Fruit fly (Drosophila melanogaster) whole organism, wandering third instar larva: ENCODE results near the gene FucTC.

Experiments used
- Abd-B ChIP-seq: fragments of >200 bp; optimal IDR thresholded peaks from 2 replicates; lab custom pipeline; 2017; ENCODE audit warnings: missing biosample characterization, missing genetic modification characterization
- CG32264 ChIP-seq: fragments of 200-800 bp; sonication (Bioruptor generic); optimal IDR thresholded peaks from 2 replicates; lab custom pipeline; 2016; ENCODE audit warnings: missing biosample characterization, missing genetic modification characterization
- CG9705 ChIP-seq: fragments of 200-800 bp; sonication (Bioruptor generic); optimal IDR thresholded peaks from 2 replicates; lab custom pipeline; 2018; ENCODE audit warnings: missing biosample characterization, mild to moderate bottlenecking, missing genetic modification characterization
- CrebA ChIP-seq: fragments of 200-800 bp; sonication (Bioruptor generic); optimal IDR thresholded peaks from 2 replicates; lab custom pipeline; 2016; ENCODE audit warnings: missing biosample characterization, mild to moderate bottlenecking, missing genetic modification characterization, borderline replicate concordance
- Dfd ChIP-seq: fragments of >200 bp; optimal IDR thresholded peaks from 2 replicates; lab custom pipeline; 2017; ENCODE audit warnings: missing biosample characterization, missing genetic modification characterization
- Dif ChIP-seq: fragments of 200-275, 200-300 bp; sonication (Bioruptor generic); optimal IDR thresholded peaks from 2 replicates; lab custom pipeline; 2018; ENCODE audit warnings: missing biosample characterization, missing genetic modification characterization; ENCODE audit not compliant: partially characterized antibody
- GATAd ChIP-seq: sonication (Bioruptor generic); optimal IDR thresholded peaks from 2 replicates; lab custom pipeline; 2016; ENCODE audit warnings: missing biosample characterization, missing genetic modification characterization
- HLH106 ChIP-seq: fragments of 200-800 bp; optimal IDR thresholded peaks from 3 replicates; lab custom pipeline; 2019; ENCODE audit warnings: missing biosample characterization, mild to moderate bottlenecking, missing genetic modification characterization, moderate library complexity
- Hnf4 ChIP-seq: fragments of 200-800 bp; sonication (Bioruptor generic); optimal IDR thresholded peaks from 2 replicates; lab custom pipeline; 2016; ENCODE audit warnings: missing biosample characterization, mild to moderate bottlenecking, missing genetic modification characterization
- Hr78 ChIP-seq: fragments of >200 bp; optimal IDR thresholded peaks from 2 replicates; lab custom pipeline; 2017; ENCODE audit warnings: missing biosample characterization, missing genetic modification characterization
- Hr83 ChIP-seq: fragments of 200-300 bp; sonication (Bioruptor generic); optimal IDR thresholded peaks from 2 replicates; lab custom pipeline; 2016; ENCODE audit warnings: missing biosample characterization, mild to moderate bottlenecking, missing genetic modification characterization, moderate library complexity; ENCODE audit not compliant: poor library complexity, severe bottlenecking
- Jra ChIP-seq: sonication (Bioruptor generic); optimal IDR thresholded peaks from 2 replicates; lab custom pipeline; 2016; ENCODE audit warnings: missing biosample characterization, missing genetic modification characterization
- Mio ChIP-seq: sonication (Bioruptor generic); optimal IDR thresholded peaks from 2 replicates; lab custom pipeline; 2016; ENCODE audit warnings: missing biosample characterization, missing genetic modification characterization
- Myc ChIP-seq: fragments of >200 bp; optimal IDR thresholded peaks from 2 replicates; lab custom pipeline; 2017
- N ChIP-seq: fragments of >200 bp; optimal IDR thresholded peaks from 2 replicates; lab custom pipeline; 2018; ENCODE audit warnings: missing biosample characterization, missing external identifiers, missing genetic modification characterization
- OdsH ChIP-seq: fragments of 200-800 bp; sonication (Bioruptor generic); optimal IDR thresholded peaks from 2 replicates; lab custom pipeline; 2016; ENCODE audit warnings: missing biosample characterization, mild to moderate bottlenecking, missing genetic modification characterization
- Rel ChIP-seq, 2 experiments: fragments of 200-800 bp; sonication (Bioruptor generic) in 1 of 2; optimal IDR thresholded peaks; 2 replicates in 1 of 2; 3 replicates in 1 of 2; lab custom pipeline; 2016 to 2019; ENCODE audit warnings: mild to moderate bottlenecking in 2 of 2, missing biosample characterization in 2 of 2, missing genetic modification characterization in 2 of 2, moderate library complexity in 1 of 2
- Sp1 ChIP-seq: fragments of 200-800 bp; sonication (Bioruptor generic); optimal IDR thresholded peaks from 3 replicates; lab custom pipeline; 2019; ENCODE audit warnings: missing biosample characterization, mild to moderate bottlenecking, missing genetic modification characterization, moderate library complexity
- Vsx2 ChIP-seq: fragments of 200-300, 225-300 bp; sonication (Bioruptor generic); optimal IDR thresholded peaks from 2 replicates; lab custom pipeline; 2018; ENCODE audit warnings: missing biosample characterization, missing genetic modification characterization; ENCODE audit not compliant: partially characterized antibody
- br ChIP-seq: fragments of 200-800 bp; sonication (Bioruptor generic); optimal IDR thresholded peaks from 2 replicates; lab custom pipeline; 2016; ENCODE audit warnings: missing biosample characterization, missing genetic modification characterization
- brk ChIP-seq: fragments of 200-800 bp; sonication (Bioruptor generic); optimal IDR thresholded peaks from 2 replicates; lab custom pipeline; 2016; ENCODE audit warnings: missing biosample characterization, mild to moderate bottlenecking, missing genetic modification characterization
- dl ChIP-seq, 2 experiments: fragments of 175-275, 200-275 bp in 1 of 2; fragments of 200-275 bp in 1 of 2; sonication (Bioruptor generic); optimal IDR thresholded peaks; lab custom pipeline; 2018; ENCODE audit warnings: mild to moderate bottlenecking in 2 of 2, missing biosample characterization in 2 of 2, missing genetic modification characterization in 2 of 2, moderate library complexity in 2 of 2; ENCODE audit not compliant: partially characterized antibody in 2 of 2, insufficient read depth in 1 of 2
- dmrt93B ChIP-seq: fragments of 200-800 bp; sonication (Bioruptor generic); optimal IDR thresholded peaks from 2 replicates; lab custom pipeline; 2018; ENCODE audit warnings: missing biosample characterization, mild to moderate bottlenecking, missing genetic modification characterization
- dsf ChIP-seq: sonication (Bioruptor generic); optimal IDR thresholded peaks from 2 replicates; lab custom pipeline; 2016; ENCODE audit warnings: missing biosample characterization, missing genetic modification characterization, borderline replicate concordance
- ey ChIP-seq: fragments of 200-800 bp; sonication (Bioruptor generic); optimal IDR thresholded peaks from 2 replicates; lab custom pipeline; 2016; ENCODE audit warnings: missing biosample characterization, missing genetic modification characterization
- foxo ChIP-seq, 2 experiments: fragments of 200-800 bp; sonication (Bioruptor generic); optimal IDR thresholded peaks; 2 replicates in 1 of 2; 3 replicates in 1 of 2; lab custom pipeline; 2016 to 2017; ENCODE audit warnings: missing biosample characterization in 2 of 2, missing genetic modification characterization in 2 of 2
- fru ChIP-seq: fragments of 200-800 bp; sonication (Bioruptor generic); optimal IDR thresholded peaks from 3 replicates; lab custom pipeline; 2016; ENCODE audit warnings: missing biosample characterization, mild to moderate bottlenecking, missing genetic modification characterization
- h ChIP-seq: fragments of 200-800 bp; sonication (Bioruptor generic); optimal IDR thresholded peaks from 3 replicates; lab custom pipeline; 2016; ENCODE audit warnings: missing biosample characterization, mild to moderate bottlenecking, missing genetic modification characterization
- jim ChIP-seq: fragments of 175-275, 200-325 bp; sonication (Bioruptor generic); optimal IDR thresholded peaks from 2 replicates; lab custom pipeline; 2016; ENCODE audit warnings: missing biosample characterization, mild to moderate bottlenecking, missing genetic modification characterization
- lola ChIP-seq: fragments of >200 bp; optimal IDR thresholded peaks from 2 replicates; lab custom pipeline; 2017; ENCODE audit warnings: missing biosample characterization, missing genetic modification characterization
- pan ChIP-seq: fragments of >200 bp; optimal IDR thresholded peaks from 2 replicates; lab custom pipeline; 2017
- psq ChIP-seq: fragments of 200-800 bp; sonication (Bioruptor generic); optimal IDR thresholded peaks from 3 replicates; lab custom pipeline; 2017; ENCODE audit warnings: missing biosample characterization, mild to moderate bottlenecking, missing genetic modification characterization, moderate library complexity
- rgr ChIP-seq: fragments of 200-800 bp; sonication (Bioruptor generic); optimal IDR thresholded peaks from 3 replicates; lab custom pipeline; 2016; ENCODE audit warnings: missing biosample characterization, mild to moderate bottlenecking, missing genetic modification characterization
- sage ChIP-seq: fragments of 200-800 bp; sonication (Bioruptor generic); optimal IDR thresholded peaks from 2 replicates; lab custom pipeline; 2016; ENCODE audit warnings: missing biosample characterization, mild to moderate bottlenecking, missing genetic modification characterization
- sv ChIP-seq: fragments of 200-800 bp; sonication (Bioruptor generic); optimal IDR thresholded peaks from 3 replicates; lab custom pipeline; 2016; ENCODE audit warnings: missing biosample characterization, missing genetic modification characterization
- tai ChIP-seq: sonication (Bioruptor generic); optimal IDR thresholded peaks from 2 replicates; lab custom pipeline; 2016; ENCODE audit warnings: missing biosample characterization, missing genetic modification characterization
- usp ChIP-seq: fragments of >200 bp; optimal IDR thresholded peaks from 2 replicates; lab custom pipeline; 2017; ENCODE audit warnings: missing biosample characterization, missing genetic modification characterization
- woc ChIP-seq: sonication (Bioruptor generic); optimal IDR thresholded peaks from 2 replicates; lab custom pipeline; 2016; ENCODE audit warnings: missing biosample characterization, mild to moderate bottlenecking, missing genetic modification characterization

The FucTC gene

DNA sequence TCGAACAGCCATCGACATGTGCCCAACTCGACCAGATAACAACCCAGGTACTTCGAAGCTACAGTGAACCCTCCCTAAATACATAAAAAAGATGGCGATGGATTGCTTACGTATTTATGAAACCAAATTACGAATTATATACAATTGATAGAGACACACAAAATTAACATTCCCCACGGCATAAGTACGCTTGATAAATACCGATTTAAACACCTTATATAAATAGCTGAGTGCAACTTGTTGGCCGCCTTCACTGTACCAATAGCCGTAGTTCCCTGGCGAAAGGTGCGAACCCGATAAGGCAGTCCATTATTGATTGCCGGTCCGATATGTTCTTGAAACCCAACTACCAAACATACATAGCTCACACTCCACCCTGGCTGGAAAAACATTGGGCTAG, 452 bp downstream of the FucTC start:
- TF ChIP-seq dsf (no peak), CrebA (GFP tag; lab: Kevin White, UChicago) (no peak), fru (GFP tag; lab: Kevin White, UChicago) (peak; percentile 31), h (GFP tag; lab: Kevin White, UChicago) (peak; percentile 51), foxo (GFP tag; optimal IDR thresholded peaks at IDR 0.05; lab: Kevin White, UChicago) (peak in 1 of 2 experiments; percentile 55), Mio (GFP tag; lab: Kevin White, UChicago) (no peak), Jra (no peak), N (GFP tag; lab: Kevin White, UChicago) (no peak), usp (GFP tag; lab: Kevin White, UChicago) (no peak), Myc (lab: Kevin White, UChicago) (no peak), dmrt93B (GFP tag; lab: Kevin White, UChicago) (no peak), psq (no peak), Vsx2 (GFP tag; lab: Kevin White, UChicago) (no peak), Rel (GFP tag; optimal IDR thresholded peaks at IDR 0.05; lab: Kevin White, UChicago) (no peak), Rel (tag; optimal IDR thresholded peaks at IDR 0.05; lab: Kevin White, UChicago) (no peak), sv (no peak), ey (GFP tag; lab: Kevin White, UChicago) (peak; percentile 34), Hr78 (GFP tag; lab: Kevin White, UChicago) (no peak), tai (GFP tag; lab: Kevin White, UChicago) (no peak), dl (GFP tag; optimal IDR thresholded peaks at IDR 0.05; lab: Kevin White, UChicago; ENCODE audit: insufficient read depth in 1 of 2, partially characterized antibody in 2 of 2) (no peak), rgr (GFP tag; lab: Kevin White, UChicago) (peak; percentile 33), lola (GFP tag; lab: Kevin White, UChicago) (no peak), GATAd (GFP tag; lab: Kevin White, UChicago) (no peak), br (GFP tag; lab: Kevin White, UChicago) (peak; percentile 21), Abd-B (GFP tag; lab: Kevin White, UChicago) (no peak), Dfd (GFP tag; lab: Kevin White, UChicago) (no peak), Dif (GFP tag; lab: Kevin White, UChicago) (no peak), brk (GFP tag; lab: Kevin White, UChicago) (no peak), jim (GFP tag; lab: Kevin White, UChicago) (no peak), Sp1 (GFP tag; lab: Kevin White, UChicago) (no peak), HLH106 (tag; lab: Kevin White, UChicago) (no peak), woc (no peak), CG9705 (no peak), pan (lab: Kevin White, UChicago) (no peak), Hnf4 (no peak), CG32264 (GFP tag; lab: Kevin White, UChicago) (no peak), OdsH (GFP tag; lab: Kevin White, UChicago) (peak; percentile 44), Hr83 (GFP tag; lab: Kevin White, UChicago) (no peak), sage (GFP tag; lab: Kevin White, UChicago) (no peak)

DNA sequence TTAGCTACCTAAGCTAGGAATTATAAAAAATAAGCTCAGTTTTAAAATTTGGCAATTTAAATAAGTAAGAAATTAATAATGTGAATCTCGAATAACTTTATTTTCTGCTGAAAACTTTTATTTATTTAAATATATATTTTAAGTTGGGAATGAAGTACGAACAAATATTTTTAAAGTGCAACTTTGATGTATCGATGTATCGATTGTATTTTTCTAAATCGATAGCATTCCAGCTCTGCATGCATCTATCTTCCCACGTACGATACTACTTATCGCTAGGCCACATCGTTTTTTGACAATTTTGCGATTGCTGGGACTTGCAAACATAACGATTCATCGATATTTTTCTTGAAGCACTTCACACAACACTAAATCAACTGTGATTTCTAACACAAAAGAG, 3.7 kb downstream of the FucTC start:
- no peak for TF ChIP-seq tai (GFP tag; lab: Kevin White, UChicago)
- TF ChIP-seq Mio (GFP tag; lab: Kevin White, UChicago): no peak
- no peak for TF ChIP-seq usp (GFP tag; lab: Kevin White, UChicago)
- no peak for TF ChIP-seq GATAd (GFP tag; lab: Kevin White, UChicago)
- TF ChIP-seq foxo (GFP tag; optimal IDR thresholded peaks at IDR 0.05; lab: Kevin White, UChicago): peak in 1 of 2 experiments; percentile 30
- no peak for TF ChIP-seq woc
- no peak for TF ChIP-seq h (GFP tag; lab: Kevin White, UChicago)
- no peak for TF ChIP-seq Abd-B (GFP tag; lab: Kevin White, UChicago)
- no peak for TF ChIP-seq Jra
- peak; percentile 18 for TF ChIP-seq Hnf4
- no peak for TF ChIP-seq dmrt93B (GFP tag; lab: Kevin White, UChicago)
- no peak for TF ChIP-seq Hr78 (GFP tag; lab: Kevin White, UChicago)
- no peak for TF ChIP-seq sv
- no peak for TF ChIP-seq ey (GFP tag; lab: Kevin White, UChicago)
- TF ChIP-seq, all 38 proteins: peak for 2
